Worm (Caenorhabditis elegans) whole organism, midembryonic: ENCODE results near the gene Y53G8AM.8.

Experiments used
- T22C8.4 ChIP-seq: fragments of 200-800 bp; sonication (Bioruptor generic); IDR thresholded peaks from 2 replicates; pipeline ENCODE4 v1.3.6; 2022; ENCODE audit warnings: missing genetic modification characterization, missing compliant biosample characterization
- cog-1 ChIP-seq: sonication (generic microtip); optimal IDR thresholded peaks from 2 replicates; lab custom pipeline; 2016; ENCODE audit warnings: missing genetic modification characterization, missing compliant biosample characterization
- flt-1 ChIP-seq: fragments of 200-800 bp; sonication (Bioruptor generic); IDR thresholded peaks from 2 replicates; pipeline ENCODE4 v1.3.6; 2022; ENCODE audit warnings: missing genetic modification characterization, missing compliant biosample characterization
- klf-2 ChIP-seq: fragments of 200-800 bp; sonication (Bioruptor generic); conservative IDR thresholded peaks from 2 replicates; pipeline ENCODE4 v1.3.6; 2022; ENCODE audit warnings: missing genetic modification reagents, missing genetic modification characterization, missing compliant biosample characterization
- med-1 ChIP-seq: sonication (generic microtip); optimal IDR thresholded peaks from 2 replicates; lab custom pipeline; 2017; ENCODE audit warnings: missing genetic modification characterization, mild to moderate bottlenecking, missing compliant biosample characterization, antibody characterized with exemption, missing genetic modification reagents; ENCODE audit not compliant: insufficient read depth
- ref-1 ChIP-seq: fragments of 200-800 bp; sonication (Bioruptor generic); conservative IDR thresholded peaks from 2 replicates; pipeline ENCODE4 v1.3.6; 2022; ENCODE audit warnings: missing genetic modification reagents, missing genetic modification characterization, missing compliant biosample characterization
- tab-1 ChIP-seq: fragments of 200-800 bp; sonication (Bioruptor generic); IDR thresholded peaks from 2 replicates; pipeline ENCODE4 v1.3.6; 2022; ENCODE audit warnings: missing genetic modification characterization, missing compliant biosample characterization
- ztf-23 ChIP-seq: fragments of 200-800 bp; sonication (Bioruptor generic); IDR thresholded peaks from 2 replicates; pipeline ENCODE4 v1.3.6; 2022; ENCODE audit warnings: missing genetic modification reagents, missing genetic modification characterization, missing compliant biosample characterization
- ztf-29 ChIP-seq: fragments of 200-800 bp; sonication (Bioruptor generic); IDR thresholded peaks from 2 replicates; pipeline ENCODE4 v1.3.6; 2022; ENCODE audit warnings: missing genetic modification reagents, missing genetic modification characterization, missing compliant biosample characterization

The Y53G8AM.8 gene

DNA sequence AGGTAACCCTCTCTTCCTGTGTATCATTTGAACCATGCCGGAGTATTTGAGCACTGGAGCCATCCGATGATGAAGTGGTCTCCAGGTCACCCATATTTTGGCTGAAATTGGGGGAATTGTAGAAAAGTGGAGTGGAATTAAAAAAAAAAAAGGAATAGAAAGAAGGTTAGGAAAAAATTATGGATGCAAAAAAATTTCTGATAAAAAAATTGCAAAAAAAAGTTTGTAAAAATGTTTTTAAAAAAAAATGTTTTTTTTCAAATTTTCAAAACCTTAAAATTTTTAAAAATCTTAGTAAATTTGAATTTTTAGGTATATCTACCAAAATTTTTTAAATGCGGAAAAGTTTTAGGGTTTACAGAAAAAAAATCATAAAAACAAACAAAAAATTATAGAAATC, 59.5 kb downstream of the Y53G8AM.8 start, which contains the start of gene frm-8:
frm-8 (minus strand) TSS at position 101 of the 400 bp plus-strand sequence.
- no peak for TF ChIP-seq tab-1 (GFP tag; lab: Robert Waterston, UW)
- TF ChIP-seq med-1 (GFP tag; lab: Kevin White, UChicago), result no peak
- TF ChIP-seq flt-1 (GFP tag; lab: Robert Waterston, UW), result no peak
- TF ChIP-seq ref-1 (GFP tag; lab: Robert Waterston, UW), result no peak
- TF ChIP-seq ztf-29 (GFP tag; lab: Robert Waterston, UW), result no peak
- TF ChIP-seq klf-2 (GFP tag; lab: Robert Waterston, UW), result no peak
- no peak for TF ChIP-seq cog-1
- TF ChIP-seq T22C8.4 (GFP tag; lab: Robert Waterston, UW), result no peak
- TF ChIP-seq ztf-23 (GFP tag; lab: Robert Waterston, UW), result no peak
